Worm (Caenorhabditis elegans) whole organism, dauer: Measurements from ENCODE around the gene pfd-4.

Source experiments
- unc-62 ChIP-seq: sonication (generic microtip); optimal IDR thresholded peaks from 2 replicates; lab custom pipeline; 2017; ENCODE audit warnings: missing biosample characterization, missing genetic modification reagents, missing genetic modification characterization

Gene pfd-4

ce11 chrIV:11314885-11315284 is at the start of gene pfd-4, which contains the start of the genes B0035.3 and B0035.22:
Gene pfd-4 (plus strand): TSS chrIV:11315207.
Gene B0035.3 (minus strand): TSS chrIV:11314998.
Gene B0035.22 (plus strand): TSS chrIV:11315153.
- no peak for TF ChIP-seq unc-62 (GFP tag; lab: Kevin White, UChicago)

- TF ChIP-seq unc-62 (GFP tag; lab: Kevin White, UChicago), result no peak
Observed at ce11 chrIV:11266090-11266489, 48.9 kb upstream of the pfd-4 start, which contains the start of gene col-127. Gene col-127 (minus strand): TSS chrIV:11266190.

ce11 chrIV:11269483-11269882 is 45.5 kb upstream of the pfd-4 start:
- no peak for TF ChIP-seq unc-62 (GFP tag; lab: Kevin White, UChicago)

- no peak for TF ChIP-seq unc-62 (GFP tag; lab: Kevin White, UChicago)
Observed at ce11 chrIV:11271262-11271661, 43.7 kb upstream of the pfd-4 start, which contains the start of gene nhr-7. Gene nhr-7 (minus strand): TSS chrIV:11271362.

ce11 chrIV:11273151-11273550 is 41.9 kb upstream of the pfd-4 start, which contains the start of gene gtl-2:
Gene gtl-2 (plus strand): TSS chrIV:11273451.
- TF ChIP-seq unc-62 (GFP tag; lab: Kevin White, UChicago), result no peak

- TF ChIP-seq unc-62 (GFP tag; lab: Kevin White, UChicago), result no peak
Observed at ce11 chrIV:11276026-11276425, 39.0 kb upstream of the pfd-4 start.

ce11 chrIV:11284102-11284531 is 30.9 kb upstream of the pfd-4 start:
- TF ChIP-seq unc-62 (GFP tag; lab: Kevin White, UChicago), result no peak

- TF ChIP-seq unc-62 (GFP tag; lab: Kevin White, UChicago), result no peak
Observed at ce11 chrIV:11285239-11285638, 29.8 kb upstream of the pfd-4 start.

- TF ChIP-seq unc-62 (GFP tag; lab: Kevin White, UChicago), result no peak
Observed at ce11 chrIV:11286112-11286511, 28.9 kb upstream of the pfd-4 start.

- TF ChIP-seq unc-62 (GFP tag; lab: Kevin White, UChicago), result no peak
Observed at ce11 chrIV:11287511-11287910, 27.5 kb upstream of the pfd-4 start, which contains the start of gene F54D1.6. Gene F54D1.6 (plus strand): TSS chrIV:11287811.

ce11 chrIV:11288965-11289364 is 26.0 kb upstream of the pfd-4 start:
- TF ChIP-seq unc-62 (GFP tag; lab: Kevin White, UChicago), result no peak

- no peak for TF ChIP-seq unc-62 (GFP tag; lab: Kevin White, UChicago)
Observed at ce11 chrIV:11296787-11297186, 18.2 kb upstream of the pfd-4 start, which contains the start of gene mttu-1. Gene mttu-1 (minus strand): TSS chrIV:11296887.

ce11 chrIV:11298154-11299086 is 16.6 kb upstream of the pfd-4 start, which contains the start of the genes B0035.15 and dnj-1:
Gene B0035.15 (minus strand): TSS chrIV:11298252.
Gene dnj-1 (plus strand): TSS chrIV:11299036.
- no peak for TF ChIP-seq unc-62 (GFP tag; lab: Kevin White, UChicago)

- TF ChIP-seq unc-62 (GFP tag; lab: Kevin White, UChicago), result no peak
Observed at ce11 chrIV:11304970-11305369, 10.0 kb upstream of the pfd-4 start.

- no peak for TF ChIP-seq unc-62 (GFP tag; lab: Kevin White, UChicago)
Observed at ce11 chrIV:11306548-11306947, 8.5 kb upstream of the pfd-4 start, which contains the start of gene B0035.13. Gene B0035.13 (minus strand): TSS chrIV:11306720.

- no peak for TF ChIP-seq unc-62 (GFP tag; lab: Kevin White, UChicago)
Observed at ce11 chrIV:11307770-11308169, 7.2 kb upstream of the pfd-4 start.
